Worm (Caenorhabditis elegans): Measurements from ENCODE around the gene R151.1.

- no peak for TF ChIP-seq tra-4 (tag; optimal IDR thresholded peaks at IDR 0.05)
- no peak for TF ChIP-seq ama-1 (optimal IDR thresholded peaks at IDR 0.05)
- TF ChIP-seq F13C5.2 (tag; optimal IDR thresholded peaks at IDR 0.05) = no peak
- no peak for TF ChIP-seq ceh-13 (GFP tag; optimal IDR thresholded peaks at IDR 0.05)
- TF ChIP-seq aly-1 (tag; optimal IDR thresholded peaks at IDR 0.05) = no peak
- TF ChIP-seq ets-7 (tag; optimal IDR thresholded peaks at IDR 0.05) = no peak
- no peak for TF ChIP-seq B0310.2 (tag; optimal IDR thresholded peaks at IDR 0.05)
- no peak for TF ChIP-seq flt-1 (GFP tag; IDR thresholded peaks at IDR 0.05)
- TF ChIP-seq hmg-4 (GFP tag; optimal IDR thresholded peaks at IDR 0.05) = no peak
- TF ChIP-seq sea-1 (GFP tag; conservative IDR thresholded peaks at IDR 0.05) = no peak
- no peak for TF ChIP-seq hmbx-1 (tag; optimal IDR thresholded peaks at IDR 0.05)
Measured at ce11 chrIII:7178497-7178896, 37.8 kb upstream of the R151.1 start.
